Worm (Caenorhabditis elegans) whole organism, young adult: ENCODE data around the gene skih-2.

Experiments
- B0261.1 ChIP-seq: sonication (generic microtip); optimal IDR thresholded peaks from 2 replicates; lab custom pipeline; 2016; ENCODE audit warnings: mild to moderate bottlenecking, missing genetic modification characterization, moderate library complexity, missing compliant biosample characterization
- ama-1 ChIP-seq, 3 experiments: fragments of 150-350 bp in 1 of 3; sonication (generic microtip) in 2 of 3; optimal IDR thresholded peaks; 2 replicates each; lab custom pipeline; 2014 to 2018; ENCODE audit warnings: missing biosample characterization in 2 of 3, missing genetic modification characterization in 2 of 3, missing genetic modification reagents in 2 of 3
- ceh-79 ChIP-seq: sonication (generic microtip); optimal IDR thresholded peaks from 2 replicates; lab custom pipeline; 2017; ENCODE audit warnings: mild to moderate bottlenecking, missing genetic modification characterization, missing compliant biosample characterization
- dox-1 ChIP-seq: fragments of 200-800 bp; sonication (Bioruptor generic); IDR thresholded peaks from 2 replicates; pipeline ENCODE4 v1.3.6; 2022; ENCODE audit warnings: missing genetic modification reagents, missing genetic modification characterization, missing compliant biosample characterization
- lin-35 ChIP-seq, 3 experiments: fragments of 150-350 bp in 2 of 3; sonication (generic microtip) in 1 of 3; optimal IDR thresholded peaks; 2 replicates each; lab custom pipeline; 2014 to 2018; ENCODE audit warnings: missing biosample characterization in 3 of 3, missing genetic modification characterization in 3 of 3, missing genetic modification reagents in 3 of 3
- sea-2 ChIP-seq: fragments of 200-800 bp; sonication (Bioruptor generic); IDR thresholded peaks from 2 replicates; pipeline ENCODE4 v1.3.6; 2022; ENCODE audit warnings: missing genetic modification characterization, missing compliant biosample characterization
- tbp1 ChIP-seq: fragments of 200-800 bp; sonication (Bioruptor generic); optimal IDR thresholded peaks from 2 replicates; lab custom pipeline; 2018; ENCODE audit warnings: mild to moderate bottlenecking, missing genetic modification characterization, missing compliant biosample characterization
- unc-62 ChIP-seq: fragments of 150-350 bp; optimal IDR thresholded peaks from 2 replicates; lab custom pipeline; 2014; ENCODE audit warnings: missing biosample characterization, missing genetic modification reagents, missing genetic modification characterization
- ztf-28 ChIP-seq: fragments of 200-800 bp; sonication (Bioruptor generic); IDR thresholded peaks from 2 replicates; pipeline ENCODE4 v1.3.6; 2022; ENCODE audit warnings: missing genetic modification reagents, missing genetic modification characterization, missing compliant biosample characterization

DNA sequence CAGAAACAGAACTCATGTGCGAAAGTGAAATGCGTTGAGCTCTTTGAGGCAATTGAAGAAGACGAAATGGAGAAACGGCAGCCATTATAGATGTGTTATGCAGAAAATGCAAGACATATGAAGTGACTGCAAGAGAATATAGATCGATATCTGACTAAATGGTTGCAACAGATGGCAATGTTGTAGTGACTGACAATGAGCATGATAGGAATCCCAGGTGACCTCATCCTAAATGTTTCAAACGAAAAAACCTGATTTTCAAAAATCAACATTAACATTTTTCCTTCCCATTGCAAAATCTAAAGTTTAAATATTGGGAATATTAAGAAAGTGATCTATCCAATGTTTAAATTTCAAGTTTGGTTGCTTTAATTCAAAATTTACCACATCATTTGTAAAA lies 18.5 kb upstream of the skih-2 start, which contains the start of gene C08F8.15:
- TF ChIP-seq B0261.1 (no peak), dox-1 (GFP tag; lab: Robert Waterston, UW) (no peak), sea-2 (GFP tag; lab: Robert Waterston, UW) (no peak), unc-62 (GFP tag; lab: Kevin White, UChicago) (no peak), lin-35 (GFP tag; optimal IDR thresholded peaks at IDR 0.05; lab: Kevin White, UChicago) (no peak), ztf-28 (GFP tag; lab: Robert Waterston, UW) (no peak), ceh-79 (tag; lab: Kevin White, UChicago) (no peak), ama-1 (optimal IDR thresholded peaks at IDR 0.05; lab: Kevin White, UChicago) (no peak), ama-1 (GFP tag; optimal IDR thresholded peaks at IDR 0.05; lab: Kevin White, UChicago) (no peak), tbp1 (GFP tag; lab: Kevin White, UChicago) (no peak)
